Worm (Caenorhabditis elegans) whole organism, midembryonic: ENCODE data around the gene asp-8.

Source experiments
- flt-1 ChIP-seq: fragments of 200-800 bp; sonication (Bioruptor generic); IDR thresholded peaks from 2 replicates; pipeline ENCODE4 v1.3.6; 2022; ENCODE audit warnings: missing genetic modification characterization, missing compliant biosample characterization
- med-1 ChIP-seq: sonication (generic microtip); optimal IDR thresholded peaks from 2 replicates; lab custom pipeline; 2017; ENCODE audit warnings: missing genetic modification characterization, mild to moderate bottlenecking, missing compliant biosample characterization, antibody characterized with exemption, missing genetic modification reagents; ENCODE audit not compliant: insufficient read depth
- ref-1 ChIP-seq: fragments of 200-800 bp; sonication (Bioruptor generic); conservative IDR thresholded peaks from 2 replicates; pipeline ENCODE4 v1.3.6; 2022; ENCODE audit warnings: missing genetic modification reagents, missing genetic modification characterization, missing compliant biosample characterization
- ztf-29 ChIP-seq: fragments of 200-800 bp; sonication (Bioruptor generic); IDR thresholded peaks from 2 replicates; pipeline ENCODE4 v1.3.6; 2022; ENCODE audit warnings: missing genetic modification reagents, missing genetic modification characterization, missing compliant biosample characterization

- TF ChIP-seq flt-1 (GFP tag; lab: Robert Waterston, UW), result no peak
- no peak for TF ChIP-seq med-1 (GFP tag; lab: Kevin White, UChicago)
- no peak for TF ChIP-seq ztf-29
- TF ChIP-seq ref-1 (GFP tag; lab: Robert Waterston, UW), result no peak
Measured at ce11 chrV:3071548-3071947, 47.2 kb downstream of the asp-8 start, which contains the start of gene C50H11.13.
